Fruit fly (Drosophila melanogaster): ENCODE data around the gene Nepl3.

DNA sequence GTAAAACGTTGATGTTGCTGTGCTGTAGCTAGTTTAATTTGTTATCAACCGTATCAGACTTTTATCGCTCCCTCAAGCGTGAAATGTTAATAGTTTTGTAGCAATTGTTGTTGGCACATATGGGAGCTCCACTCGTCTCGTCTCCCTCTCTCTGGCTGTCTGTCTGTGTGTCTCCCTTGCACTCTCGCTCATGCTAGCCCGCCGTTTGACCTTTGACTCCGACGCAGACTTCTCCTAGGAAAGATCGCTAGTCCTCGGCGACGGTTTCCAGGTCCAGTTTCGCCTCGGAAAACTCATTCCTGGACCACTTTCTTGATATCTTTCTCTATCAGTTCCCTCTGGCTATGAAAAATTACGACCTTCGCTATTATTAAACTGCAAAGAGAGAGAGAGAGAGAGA is 21.2 kb upstream of the Nepl3 start:
- TF ChIP-seq CG15710 (tag; optimal IDR thresholded peaks at IDR 0.05) (no peak), CG17806 (tag; optimal IDR thresholded peaks at IDR 0.05) (no peak), CG10348 (GFP tag; IDR thresholded peaks at IDR 0.05) (no peak), Pif1A (GFP tag; optimal IDR thresholded peaks at IDR 0.05) (no peak), D1 (tag; optimal IDR thresholded peaks at IDR 0.05) (no peak), Pif1B (GFP tag; optimal IDR thresholded peaks at IDR 0.05) (no peak), fd96Ca (GFP tag; IDR thresholded peaks at IDR 0.05) (no peak), CG9948 (tag; optimal IDR thresholded peaks at IDR 0.05) (no peak), CG34367 (tag; optimal IDR thresholded peaks at IDR 0.05) (no peak), CG14655 (GFP tag; optimal IDR thresholded peaks at IDR 0.05) (no peak), CG4496 (GFP tag; IDR thresholded peaks at IDR 0.05) (no peak), EcR (GFP tag; optimal IDR thresholded peaks at IDR 0.05) (no peak)
